Worm (Caenorhabditis elegans): ENCODE results near the gene ins-14.
"Not testable (repeated sequence)": the region's sequence is repeated elsewhere in the genome, so short reads cannot be mapped to it uniquely, and the experiment has no call there.

Gene ins-14

DNA sequence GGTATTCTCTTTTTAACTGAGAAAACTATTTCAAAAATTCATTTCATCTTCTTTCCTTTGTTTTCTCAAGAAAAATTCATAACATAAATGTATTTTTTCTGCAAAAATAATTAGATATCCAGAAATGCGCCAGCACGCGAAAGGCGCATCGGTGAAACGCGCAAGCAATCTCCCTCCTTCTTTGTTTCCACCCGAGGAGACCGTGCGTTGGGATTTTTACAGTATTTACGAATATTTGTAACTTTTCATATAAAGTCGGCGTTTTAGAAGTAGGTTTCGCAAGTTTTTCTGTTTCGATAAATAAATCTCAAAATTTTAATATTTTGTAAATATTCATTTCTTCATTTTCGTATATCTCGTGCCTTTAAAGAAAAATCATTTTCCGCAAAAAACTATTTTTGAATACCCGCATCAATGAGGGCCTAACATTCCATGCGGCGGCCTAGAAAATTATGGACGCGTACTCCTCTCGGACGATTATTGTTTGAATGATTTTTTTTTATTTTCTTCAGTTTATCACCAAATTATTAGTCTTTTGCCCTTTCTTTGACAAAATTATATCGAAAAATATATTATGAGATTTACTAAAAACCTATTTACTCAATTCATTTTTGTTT lies 30.9 kb upstream of the ins-14 start, which contains the start of gene ssup-72 (continued):
- no peak for TF ChIP-seq F22D6.2 (tag; optimal IDR thresholded peaks at IDR 0.05)
- no peak for TF ChIP-seq ceh-79 (tag; optimal IDR thresholded peaks at IDR 0.05)
- TF ChIP-seq nfya-2 (GFP tag; IDR thresholded peaks at IDR 0.05), result no peak
- peak; percentile 22 for TF ChIP-seq athp-1 (tag; optimal IDR thresholded peaks at IDR 0.05)
- no peak for TF ChIP-seq egl-44 (GFP tag; IDR thresholded peaks at IDR 0.05)
- peak; percentile 81 for TF ChIP-seq dox-1 (GFP tag; IDR thresholded peaks at IDR 0.05)
- TF ChIP-seq Y53F4B.3 (GFP tag; IDR thresholded peaks at IDR 0.05), result no peak
- no peak for TF ChIP-seq lin-35 (GFP tag; optimal IDR thresholded peaks at IDR 0.05)
- no peak for TF ChIP-seq dpff-1 (tag; optimal IDR thresholded peaks at IDR 0.05)
- no peak for TF ChIP-seq C06A6.2 (GFP tag; conservative IDR thresholded peaks at IDR 0.05)
- TF ChIP-seq B0035.1 (tag; optimal IDR thresholded peaks at IDR 0.05), result no peak
- TF ChIP-seq attf-3 (GFP tag; conservative IDR thresholded peaks at IDR 0.05), result no peak
- TF ChIP-seq nhr-90 (tag; optimal IDR thresholded peaks at IDR 0.05), result no peak
- TF ChIP-seq lsl-1 (GFP tag; optimal IDR thresholded peaks at IDR 0.05), result peak; percentile 60
- TF ChIP-seq F23B12.7 (tag; optimal IDR thresholded peaks at IDR 0.05; ENCODE audit: insufficient read depth), result no peak
- no peak for TF ChIP-seq mes-4 (tag; optimal IDR thresholded peaks at IDR 0.05)
- no peak for TF ChIP-seq ztf-6 (GFP tag; IDR thresholded peaks at IDR 0.05)
- TF ChIP-seq snpc-4 (GFP tag; optimal IDR thresholded peaks at IDR 0.05), result no peak
- peak in 2 of 4 experiments; percentile 8 to 33 for TF ChIP-seq snpc-4 (tag; optimal IDR thresholded peaks at IDR 0.05)
- TF ChIP-seq snpc-3.4 (tag; optimal IDR thresholded peaks at IDR 0.05), result no peak
- peak; percentile 59 for TF ChIP-seq lin-40 (tag; optimal IDR thresholded peaks at IDR 0.05)
- TF ChIP-seq D2030.7 (GFP tag; IDR thresholded peaks at IDR 0.05), result peak; percentile 76
- no peak for TF ChIP-seq nhr-179 (tag; optimal IDR thresholded peaks at IDR 0.05)
- no peak for TF ChIP-seq Y53G8AR.9 (GFP tag; conservative IDR thresholded peaks at IDR 0.05)
- no peak for TF ChIP-seq akir-1 (GFP tag; optimal IDR thresholded peaks at IDR 0.05)
- no peak for TF ChIP-seq C17E4.6 (GFP tag; IDR thresholded peaks at IDR 0.05)
- 0 out of 2 replicates have a peak, but pooled peaks have one; percentile 6 for TF ChIP-seq ztf-25 (GFP tag; IDR thresholded peaks at IDR 0.05)
- TF ChIP-seq snpc-1.1 (tag; optimal IDR thresholded peaks at IDR 0.05; ENCODE audit: insufficient read depth), result no peak
- no peak for TF ChIP-seq ceh-40 (GFP tag; IDR thresholded peaks at IDR 0.05)
- peak; percentile 22 for TF ChIP-seq tbp1 (GFP tag; optimal IDR thresholded peaks at IDR 0.05)
- no peak for TF ChIP-seq Y79H2A.3 (GFP tag; conservative IDR thresholded peaks at IDR 0.05)

DNA sequence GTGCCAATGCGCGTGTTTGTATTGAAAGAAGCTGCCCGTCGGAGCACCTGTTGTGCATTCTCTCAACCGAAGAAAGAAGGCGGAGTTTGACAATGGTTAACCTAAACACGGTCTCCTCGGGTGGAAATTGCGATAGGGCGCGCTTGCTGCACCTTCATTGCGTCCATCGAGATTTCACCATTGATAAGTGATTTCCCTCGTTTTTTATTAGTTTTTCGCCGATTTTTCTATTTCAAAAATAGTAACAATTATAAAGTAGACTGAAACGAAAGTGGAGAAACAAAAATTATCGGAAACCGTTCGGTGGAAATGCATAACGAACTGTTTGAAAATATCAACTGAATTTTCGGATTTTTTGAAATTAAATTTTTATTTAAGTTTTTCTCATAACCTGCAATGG lies 29.5 kb upstream of the ins-14 start, which contains the start of gene agr-1:
Gene agr-1 (minus strand): TSS at position 101 of the 400 bp plus-strand sequence.
- TF ChIP-seq mel-28 (tag; optimal IDR thresholded peaks at IDR 0.05; ENCODE audit: borderline replicate concordance); chd-7 (tag; optimal IDR thresholded peaks at IDR 0.05); ekl-4 (GFP tag; IDR thresholded peaks at IDR 0.05): not testable (repeated sequence)

DNA sequence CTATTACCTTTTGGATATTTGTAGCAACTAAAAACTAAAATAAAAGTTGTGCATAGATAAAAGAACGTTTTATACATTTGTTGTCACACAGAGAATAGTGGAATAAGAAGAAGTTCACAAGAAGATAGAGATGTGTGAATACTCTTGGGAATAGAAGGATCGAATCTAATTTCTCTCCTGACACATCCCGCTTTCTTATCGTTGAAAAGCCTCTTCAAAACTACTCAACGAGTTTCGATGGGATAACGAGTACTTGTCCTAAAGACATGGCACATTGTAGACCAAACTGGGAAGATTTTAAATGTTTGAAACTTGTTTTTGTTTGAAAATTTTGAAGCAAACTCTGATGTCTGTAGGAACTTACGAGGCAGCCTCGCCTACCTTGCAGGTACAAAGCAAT lies 26.9 kb upstream of the ins-14 start:
- TF ChIP-seq hmg-1.2 (GFP tag; IDR thresholded peaks at IDR 0.05) (no peak), nhr-120 (GFP tag; IDR thresholded peaks at IDR 0.05) (no peak), tbp1 (GFP tag; optimal IDR thresholded peaks at IDR 0.05) (no peak), ceh-27 (GFP tag; optimal IDR thresholded peaks at IDR 0.05) (peak; percentile 50), K11D2.4 (GFP tag; IDR thresholded peaks at IDR 0.05) (no peak)
